Fruit fly (Drosophila melanogaster) whole organism, embryonic: ENCODE results near the gene ND-B16.6.
A peak's percentile ranks its signal among the peaks of the same experiment; 100 is the strongest.

Experiments
- Ada2b ChIP-seq: fragments of 200-800 bp; sonication (Bioruptor generic); IDR thresholded peaks from 2 replicates; pipeline ENCODE4 v1.3.6; 2022; ENCODE audit warnings: missing biosample characterization, missing genetic modification characterization
- Bgb ChIP-seq: fragments of 200-800 bp; sonication (Bioruptor generic); IDR thresholded peaks from 2 replicates; pipeline ENCODE4 v1.3.6; 2022; ENCODE audit warnings: missing biosample characterization, missing genetic modification characterization; ENCODE audit not compliant: partially characterized antibody
- CG10462 ChIP-seq: fragments of 200-800 bp; sonication (Bioruptor generic); optimal IDR thresholded peaks from 2 replicates; lab custom pipeline; 2016; ENCODE audit warnings: missing biosample characterization, missing genetic modification characterization
- CG11247 ChIP-seq: fragments of 200-800 bp; sonication (Bioruptor generic); IDR thresholded peaks from 2 replicates; pipeline ENCODE4 v1.3.6; 2022; ENCODE audit warnings: missing biosample characterization, missing genetic modification characterization
- CG11398 ChIP-seq: fragments of 200-800 bp; sonication (Bioruptor generic); optimal IDR thresholded peaks from 2 replicates; lab custom pipeline; 2016; ENCODE audit warnings: missing biosample characterization, missing genetic modification characterization
- CG13123 ChIP-seq: fragments of 200-800 bp; sonication (Bioruptor generic); optimal IDR thresholded peaks from 2 replicates; lab custom pipeline; 2016; ENCODE audit warnings: missing biosample characterization, missing genetic modification characterization
- CG15011 ChIP-seq: fragments of 200-800 bp; sonication (Bioruptor generic); optimal IDR thresholded peaks from 3 replicates; lab custom pipeline; 2018; ENCODE audit warnings: missing biosample characterization, mild to moderate bottlenecking, missing genetic modification characterization
- CG1603 ChIP-seq: fragments of 200-800 bp; sonication (Bioruptor generic); optimal IDR thresholded peaks from 2 replicates; lab custom pipeline; 2019; ENCODE audit warnings: missing biosample characterization, mild to moderate bottlenecking, missing genetic modification characterization, moderate library complexity
- CG16779 ChIP-seq: fragments of 200-800 bp; sonication (Bioruptor generic); IDR thresholded peaks from 2 replicates; pipeline ENCODE4 v1.3.6; 2022; ENCODE audit warnings: missing biosample characterization, missing genetic modification characterization
- CG18476 ChIP-seq: fragments of 200-800 bp; sonication (Bioruptor generic); optimal IDR thresholded peaks from 2 replicates; lab custom pipeline; 2016; ENCODE audit warnings: missing biosample characterization, mild to moderate bottlenecking, missing genetic modification characterization
- CG18599 ChIP-seq: fragments of 200-800 bp; sonication (Bioruptor generic); optimal IDR thresholded peaks from 3 replicates; lab custom pipeline; 2017; ENCODE audit warnings: missing biosample characterization, missing genetic modification characterization, mild to moderate bottlenecking, moderate library complexity, missing genetic modification reagents
- CG30020 ChIP-seq: fragments of 200-800 bp; optimal IDR thresholded peaks from 2 replicates; lab custom pipeline; 2019; ENCODE audit warnings: missing biosample characterization, mild to moderate bottlenecking, missing genetic modification characterization, moderate library complexity
- CG30403 ChIP-seq: fragments of 200-800 bp; sonication (Bioruptor generic); optimal IDR thresholded peaks from 3 replicates; lab custom pipeline; 2016; ENCODE audit warnings: missing biosample characterization, missing genetic modification characterization
- CG5953 ChIP-seq: fragments of 200-800 bp; sonication (Bioruptor generic); IDR thresholded peaks from 2 replicates; pipeline ENCODE4 v1.3.6; 2022; ENCODE audit warnings: missing biosample characterization, missing genetic modification characterization
- CG6683 ChIP-seq: fragments of 200-800 bp; sonication (Bioruptor generic); optimal IDR thresholded peaks from 2 replicates; lab custom pipeline; 2017; ENCODE audit warnings: missing biosample characterization, mild to moderate bottlenecking, missing genetic modification characterization, missing genetic modification reagents
- CG6854 ChIP-seq: fragments of 200-800 bp; sonication (Bioruptor generic); optimal IDR thresholded peaks from 3 replicates; lab custom pipeline; 2017; ENCODE audit warnings: missing biosample characterization, mild to moderate bottlenecking, missing genetic modification characterization
- CG7786 ChIP-seq: fragments of 200-800 bp; sonication (Bioruptor generic); optimal IDR thresholded peaks from 2 replicates; lab custom pipeline; 2016; ENCODE audit warnings: missing biosample characterization, missing genetic modification characterization
- Dip3 ChIP-seq: fragments of 200-800 bp; sonication (Bioruptor generic); optimal IDR thresholded peaks from 3 replicates; lab custom pipeline; 2016; ENCODE audit warnings: missing biosample characterization, missing genetic modification characterization
- Dref ChIP-seq: fragments of 200-800 bp; sonication (Bioruptor generic); IDR thresholded peaks from 2 replicates; pipeline ENCODE4 v1.3.6; 2022; ENCODE audit warnings: missing biosample characterization, missing genetic modification characterization
- Hsf ChIP-seq: fragments of 200-800 bp; sonication (Bioruptor generic); optimal IDR thresholded peaks from 3 replicates; lab custom pipeline; 2016; ENCODE audit warnings: missing biosample characterization, missing genetic modification characterization
- PHDP ChIP-seq: fragments of 200-800 bp; sonication (Bioruptor generic); optimal IDR thresholded peaks from 3 replicates; lab custom pipeline; 2018; ENCODE audit warnings: missing biosample characterization, mild to moderate bottlenecking, missing genetic modification characterization, moderate library complexity
- Pdp1 ChIP-seq, 2 experiments: fragments of 200-800 bp; sonication (Bioruptor generic); optimal IDR thresholded peaks; 3 replicates each; lab custom pipeline; 2016; ENCODE audit warnings: missing biosample characterization in 2 of 2, missing genetic modification characterization in 2 of 2, mild to moderate bottlenecking in 1 of 2, moderate library complexity in 1 of 2
- Sry-β ChIP-seq: fragments of 200-800 bp; sonication (Bioruptor generic); optimal IDR thresholded peaks from 2 replicates; lab custom pipeline; 2018; ENCODE audit warnings: missing biosample characterization, mild to moderate bottlenecking, missing genetic modification characterization, moderate library complexity
- ara ChIP-seq: fragments of 200-800 bp; sonication (Bioruptor generic); IDR thresholded peaks from 2 replicates; pipeline ENCODE4 v1.3.6; 2022; ENCODE audit warnings: missing biosample characterization, missing genetic modification characterization
- ase ChIP-seq: fragments of 200-800 bp; sonication (Bioruptor generic); IDR thresholded peaks from 3 replicates; pipeline ENCODE4 v1.3.6; 2022; ENCODE audit warnings: missing biosample characterization, missing genetic modification characterization
- bbx ChIP-seq: fragments of 200-800 bp; sonication (Bioruptor generic); IDR thresholded peaks from 2 replicates; pipeline ENCODE4 v1.3.6; 2022; ENCODE audit warnings: missing biosample characterization, missing genetic modification characterization; ENCODE audit not compliant: partially characterized antibody
- br ChIP-seq: fragments of >200 bp; optimal IDR thresholded peaks from 2 replicates; lab custom pipeline; 2017
- bsh ChIP-seq, 2 experiments: fragments of 200-800 bp; sonication (Bioruptor generic); optimal IDR thresholded peaks; 2 replicates each; lab custom pipeline; 2017 to 2018; ENCODE audit warnings: mild to moderate bottlenecking in 2 of 2, missing biosample characterization in 2 of 2, missing genetic modification characterization in 2 of 2, moderate library complexity in 1 of 2
- cad ChIP-seq: fragments of >200 bp; optimal IDR thresholded peaks from 2 replicates; lab custom pipeline; 2017; ENCODE audit warnings: missing biosample characterization, missing genetic modification characterization
- danr ChIP-seq: fragments of 200-800 bp; sonication (Bioruptor generic); IDR thresholded peaks from 2 replicates; pipeline ENCODE4 v1.3.6; 2022; ENCODE audit warnings: missing biosample characterization, missing genetic modification characterization
- dimm ChIP-seq: fragments of 200-800 bp; sonication (Bioruptor generic); IDR thresholded peaks from 2 replicates; pipeline ENCODE4 v1.3.6; 2022; ENCODE audit warnings: missing biosample characterization, missing genetic modification characterization
- fd3F ChIP-seq: fragments of 200-800 bp; sonication (Bioruptor generic); optimal IDR thresholded peaks from 2 replicates; lab custom pipeline; 2018; ENCODE audit warnings: missing biosample characterization, mild to moderate bottlenecking, missing genetic modification characterization, moderate library complexity
- fu2 ChIP-seq: fragments of 200-800 bp; sonication (Bioruptor generic); optimal IDR thresholded peaks from 2 replicates; lab custom pipeline; 2016; ENCODE audit warnings: missing biosample characterization, missing genetic modification characterization
- gce ChIP-seq: fragments of 200-800 bp; sonication (Bioruptor generic); IDR thresholded peaks from 3 replicates; pipeline ENCODE4 v1.3.6; 2022; ENCODE audit warnings: missing biosample characterization, missing genetic modification characterization
- gcm ChIP-seq: fragments of 200-800 bp; sonication (Bioruptor generic); optimal IDR thresholded peaks from 2 replicates; lab custom pipeline; 2019; ENCODE audit warnings: missing biosample characterization, mild to moderate bottlenecking, missing genetic modification characterization, moderate library complexity
- hb ChIP-seq: fragments of 200-800 bp; sonication (Bioruptor generic); IDR thresholded peaks from 3 replicates; pipeline ENCODE4 v1.3.6; 2022; ENCODE audit warnings: missing biosample characterization, missing genetic modification characterization; ENCODE audit not compliant: partially characterized antibody
- hbn ChIP-seq: fragments of 200-800 bp; sonication (Bioruptor generic); IDR thresholded peaks from 2 replicates; pipeline ENCODE4 v1.3.6; 2022; ENCODE audit warnings: missing biosample characterization, missing genetic modification characterization; ENCODE audit not compliant: partially characterized antibody
- knrl ChIP-seq: fragments of 200-800 bp; sonication (Bioruptor generic); IDR thresholded peaks from 3 replicates; pipeline ENCODE4 v1.3.6; 2022; ENCODE audit warnings: missing biosample characterization, missing genetic modification characterization; ENCODE audit not compliant: partially characterized antibody
- oc ChIP-seq: fragments of 200-800 bp; sonication (Bioruptor generic); optimal IDR thresholded peaks from 2 replicates; lab custom pipeline; 2018; ENCODE audit warnings: missing biosample characterization, mild to moderate bottlenecking, missing genetic modification characterization, moderate library complexity
- org-1 ChIP-seq: fragments of 200-800 bp; sonication (Bioruptor generic); optimal IDR thresholded peaks from 2 replicates; lab custom pipeline; 2017; ENCODE audit warnings: missing biosample characterization, missing genetic modification characterization
- pan ChIP-seq, 4 experiments: fragments of >200 bp in 3 of 4; fragments of 200-800 bp in 1 of 4; sonication (Bioruptor generic) in 1 of 4; optimal IDR thresholded peaks in 3 of 4; IDR thresholded peaks in 1 of 4; 2 replicates each; pipeline versions ENCODE4 v1.3.6 to Lab custom; 2017 to 2022; ENCODE audit warnings: missing biosample characterization in 2 of 4, missing genetic modification characterization in 2 of 4, mixed read lengths in 1 of 4
- pfk ChIP-seq: fragments of 200-800 bp; sonication (Bioruptor generic); optimal IDR thresholded peaks from 2 replicates; lab custom pipeline; 2018; ENCODE audit warnings: missing biosample characterization, mild to moderate bottlenecking, missing genetic modification characterization, moderate library complexity
- ranshi ChIP-seq: fragments of 200-800 bp; sonication (Bioruptor generic); IDR thresholded peaks from 2 replicates; pipeline ENCODE4 v1.3.6; 2022; ENCODE audit warnings: missing biosample characterization, missing genetic modification characterization
- sens-2 ChIP-seq: fragments of 200-800 bp; sonication (Bioruptor generic); IDR thresholded peaks from 2 replicates; pipeline ENCODE4 v1.3.6; 2022; ENCODE audit warnings: missing biosample characterization, missing genetic modification characterization
- slou ChIP-seq: fragments of 200-800 bp; sonication (Bioruptor generic); optimal IDR thresholded peaks from 3 replicates; lab custom pipeline; 2016; ENCODE audit warnings: missing biosample characterization, missing genetic modification characterization
- stc ChIP-seq: fragments of 200-800 bp; sonication (Bioruptor generic); IDR thresholded peaks from 2 replicates; pipeline ENCODE4 v1.3.6; 2022; ENCODE audit warnings: missing biosample characterization, missing genetic modification characterization
- tx ChIP-seq: fragments of 200-800 bp; sonication (Bioruptor generic); optimal IDR thresholded peaks from 2 replicates; lab custom pipeline; 2016; ENCODE audit warnings: missing biosample characterization, missing genetic modification characterization
- unpg ChIP-seq: fragments of 200-800 bp; sonication (Bioruptor generic); optimal IDR thresholded peaks from 3 replicates; lab custom pipeline; 2018; ENCODE audit warnings: missing biosample characterization, mild to moderate bottlenecking, missing genetic modification characterization, moderate library complexity
- vfl ChIP-seq: fragments of 200-800 bp; sonication (Bioruptor generic); optimal IDR thresholded peaks from 2 replicates; lab custom pipeline; 2016; ENCODE audit warnings: missing biosample characterization, missing genetic modification characterization
- wor ChIP-seq: fragments of 200-800 bp; sonication (Bioruptor generic); IDR thresholded peaks from 2 replicates; pipeline ENCODE4 v1.3.6; 2022; ENCODE audit warnings: missing biosample characterization, missing genetic modification characterization

ND-B16.6 gene

DNA sequence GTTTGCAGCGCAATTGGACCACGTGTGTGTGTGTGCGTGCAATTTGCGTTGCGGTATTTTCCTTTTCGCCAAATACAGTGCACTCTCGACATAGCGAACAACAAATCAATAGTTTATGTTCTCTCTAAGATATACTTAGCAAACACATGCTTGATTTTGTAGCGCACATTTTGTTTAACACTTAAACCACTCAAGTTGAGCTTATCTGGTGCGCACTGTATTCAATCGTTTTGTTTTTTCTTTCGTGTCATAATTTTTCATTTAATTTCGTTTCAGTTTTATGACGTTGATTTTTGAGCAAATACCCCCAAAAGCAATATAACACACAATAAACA lies 16.1 kb upstream of the ND-B16.6 start (continued):
- TF ChIP-seq bbx (no peak), ase (GFP tag; lab: Robert Waterston, UW) (peak; percentile 84), CG13123 (GFP tag; lab: Kevin White, UChicago) (peak; percentile 64), oc (tag; lab: Kevin White, UChicago) (peak; percentile 76), CG11398 (GFP tag; lab: Kevin White, UChicago) (peak; percentile 69), hbn (GFP tag; lab: Robert Waterston, UW) (no peak), gce (GFP tag; lab: Robert Waterston, UW) (peak; percentile 74; the same call in 1 of the 3 replicates), CG7786 (GFP tag; lab: Kevin White, UChicago) (peak; percentile 89), ara (GFP tag; lab: Robert Waterston, UW) (peak; percentile 73), CG10462 (GFP tag; lab: Kevin White, UChicago) (peak; percentile 47), CG1603 (tag; lab: Kevin White, UChicago) (peak; percentile 81), CG6683 (GFP tag; lab: Kevin White, UChicago) (peak; percentile 76), org-1 (peak; percentile 74), sens-2 (GFP tag; lab: Robert Waterston, UW) (peak; percentile 66), CG11247 (GFP tag; lab: Robert Waterston, UW) (peak; percentile 88), Pdp1 (GFP tag; optimal IDR thresholded peaks at IDR 0.05; lab: Kevin White, UChicago) (peak; percentile 68 to 87), pan (optimal IDR thresholded peaks at IDR 0.05; lab: Kevin White, UChicago) (no peak), pan (GFP tag; optimal IDR thresholded peaks at IDR 0.05 in 1 of 2, IDR thresholded peaks at IDR 0.05 in 1 of 2) (peak in 1 of 2 experiments; percentile 93), br (no peak), fd3F (GFP tag; lab: Kevin White, UChicago) (peak; percentile 84), danr (peak; percentile 77), gcm (GFP tag; lab: Kevin White, UChicago) (peak; percentile 53), vfl (peak; percentile 81), fu2 (GFP tag; lab: Kevin White, UChicago) (peak; percentile 81), CG16779 (GFP tag; lab: Robert Waterston, UW) (peak; percentile 83), wor (GFP tag; lab: Robert Waterston, UW) (peak; percentile 64; the same call in 1 of the 2 replicates), Dref (GFP tag; lab: Robert Waterston, UW) (0 out of 2 replicates have a peak, but pooled peaks have one; percentile 28), PHDP (tag; lab: Kevin White, UChicago) (peak; percentile 89), Bgb (no peak), CG15011 (GFP tag; lab: Kevin White, UChicago) (peak; percentile 70), CG6854 (peak; percentile 76), slou (GFP tag; lab: Kevin White, UChicago) (peak; percentile 75), CG18599 (GFP tag; lab: Kevin White, UChicago) (peak; percentile 92), CG5953 (GFP tag; lab: Robert Waterston, UW) (0 out of 2 replicates have a peak, but pooled peaks have one; percentile 55), dimm (GFP tag; lab: Robert Waterston, UW) (peak; percentile 47; the same call in 1 of the 2 replicates), stc (GFP tag; lab: Robert Waterston, UW) (peak; percentile 83), hb (no peak), bsh (GFP tag; optimal IDR thresholded peaks at IDR 0.05; lab: Kevin White, UChicago) (peak; percentile 51 to 71), tx (GFP tag; lab: Kevin White, UChicago) (peak; percentile 75), unpg (GFP tag; lab: Kevin White, UChicago) (peak; percentile 85), CG30020 (tag; lab: Kevin White, UChicago) (no peak), Sry-β (GFP tag; lab: Kevin White, UChicago) (no peak), cad (no peak), CG18476 (peak; percentile 44), knrl (GFP tag; lab: Robert Waterston, UW) (no peak), Hsf (GFP tag; lab: Kevin White, UChicago) (peak; percentile 89), Ada2b (peak; percentile 88), CG30403 (peak; percentile 81), Dip3 (GFP tag; lab: Kevin White, UChicago) (peak; percentile 88), ranshi (peak; percentile 89), pfk (GFP tag; lab: Kevin White, UChicago) (no peak)
